Worm (Caenorhabditis elegans): ENCODE measurements around the gene clec-255.

The clec-255 gene

ce11 chrV:18770623-18771022 is at the start of gene clec-255:
Gene clec-255, minus strand, starts transcription at chrV:18770723.
- TF ChIP-seq him-1 (tag; optimal IDR thresholded peaks at IDR 0.05) (no peak), W03F9.2 (tag; optimal IDR thresholded peaks at IDR 0.05) (no peak), dao-5 (tag; optimal IDR thresholded peaks at IDR 0.05) (no peak)

- TF ChIP-seq dao-5 (tag; optimal IDR thresholded peaks at IDR 0.05) (no peak), W03F9.2 (tag; optimal IDR thresholded peaks at IDR 0.05) (no peak), him-1 (tag; optimal IDR thresholded peaks at IDR 0.05) (no peak)
Measured at ce11 chrV:18819643-18820042, 49.1 kb upstream of the clec-255 start, which contains the start of gene ncs-5. Gene ncs-5, plus strand, starts transcription at chrV:18819766.

- no peak for TF ChIP-seq dao-5 (tag; optimal IDR thresholded peaks at IDR 0.05)
- no peak for TF ChIP-seq him-1 (tag; optimal IDR thresholded peaks at IDR 0.05)
- TF ChIP-seq W03F9.2 (tag; optimal IDR thresholded peaks at IDR 0.05), result no peak
Measured at ce11 chrV:18811360-18811759, 40.8 kb upstream of the clec-255 start, which contains the start of gene C54E10.7. Gene C54E10.7, plus strand, starts transcription at chrV:18811660.

- TF ChIP-seq dao-5 (tag; optimal IDR thresholded peaks at IDR 0.05) (no peak), W03F9.2 (tag; optimal IDR thresholded peaks at IDR 0.05) (no peak), him-1 (tag; optimal IDR thresholded peaks at IDR 0.05) (no peak)
Measured at ce11 chrV:18810705-18811104, 40.2 kb upstream of the clec-255 start, which contains the start of gene C54E10.3. Gene C54E10.3, plus strand, starts transcription at chrV:18811005.

- TF ChIP-seq W03F9.2 (tag; optimal IDR thresholded peaks at IDR 0.05) (no peak), dao-5 (tag; optimal IDR thresholded peaks at IDR 0.05) (no peak), him-1 (tag; optimal IDR thresholded peaks at IDR 0.05) (no peak)
Measured at ce11 chrV:18808621-18809020, 38.1 kb upstream of the clec-255 start, which contains the start of gene C54E10.6. Gene C54E10.6, minus strand, starts transcription at chrV:18808729.

ce11 chrV:18806409-18806808 is 35.9 kb upstream of the clec-255 start, which contains the start of gene sri-10:
Gene sri-10, minus strand, starts transcription at chrV:18806509.
- TF ChIP-seq W03F9.2 (tag; optimal IDR thresholded peaks at IDR 0.05), result no peak
- TF ChIP-seq him-1 (tag; optimal IDR thresholded peaks at IDR 0.05), result no peak
- no peak for TF ChIP-seq dao-5 (tag; optimal IDR thresholded peaks at IDR 0.05)

ce11 chrV:18803260-18803659 is 32.7 kb upstream of the clec-255 start, which contains the start of gene C54E10.10:
Gene C54E10.10, minus strand, starts transcription at chrV:18803360.
- TF ChIP-seq dao-5 (tag; optimal IDR thresholded peaks at IDR 0.05) (no peak), W03F9.2 (tag; optimal IDR thresholded peaks at IDR 0.05) (no peak), him-1 (tag; optimal IDR thresholded peaks at IDR 0.05) (no peak)

- TF ChIP-seq him-1 (tag; optimal IDR thresholded peaks at IDR 0.05), result no peak
- no peak for TF ChIP-seq W03F9.2 (tag; optimal IDR thresholded peaks at IDR 0.05)
- TF ChIP-seq dao-5 (tag; optimal IDR thresholded peaks at IDR 0.05), result no peak
Measured at ce11 chrV:18802077-18802476, 31.6 kb upstream of the clec-255 start, which contains the start of gene C54E10.11. Gene C54E10.11, minus strand, starts transcription at chrV:18802177.

- TF ChIP-seq W03F9.2 (tag; optimal IDR thresholded peaks at IDR 0.05), result no peak
- no peak for TF ChIP-seq him-1 (tag; optimal IDR thresholded peaks at IDR 0.05)
- TF ChIP-seq dao-5 (tag; optimal IDR thresholded peaks at IDR 0.05), result no peak
Measured at ce11 chrV:18800811-18801210, 30.3 kb upstream of the clec-255 start, which contains the start of gene nhr-170. Gene nhr-170, minus strand, starts transcription at chrV:18800826.

ce11 chrV:18790658-18791057 is 20.1 kb upstream of the clec-255 start, which contains the start of gene nhr-231:
Gene nhr-231, plus strand, starts transcription at chrV:18790958.
- TF ChIP-seq him-1 (tag; optimal IDR thresholded peaks at IDR 0.05) (no peak), W03F9.2 (tag; optimal IDR thresholded peaks at IDR 0.05) (no peak), dao-5 (tag; optimal IDR thresholded peaks at IDR 0.05) (no peak)

- TF ChIP-seq W03F9.2 (tag; optimal IDR thresholded peaks at IDR 0.05), result no peak
Measured at ce11 chrV:18787417-18787918, 16.9 kb upstream of the clec-255 start, which contains the start of gene Y17D7B.2. Gene Y17D7B.2, plus strand, starts transcription at chrV:18787739.

- TF ChIP-seq W03F9.2 (tag; optimal IDR thresholded peaks at IDR 0.05) (no peak), dao-5 (tag; optimal IDR thresholded peaks at IDR 0.05) (no peak), him-1 (tag; optimal IDR thresholded peaks at IDR 0.05) (no peak)
Measured at ce11 chrV:18786694-18787093, 16.2 kb upstream of the clec-255 start, which contains the start of gene Y17D7B.3. Gene Y17D7B.3, minus strand, starts transcription at chrV:18786794.

- TF ChIP-seq dao-5 (tag; optimal IDR thresholded peaks at IDR 0.05) (no peak), him-1 (tag; optimal IDR thresholded peaks at IDR 0.05) (no peak), W03F9.2 (tag; optimal IDR thresholded peaks at IDR 0.05) (no peak)
Measured at ce11 chrV:18783474-18783873, 13.0 kb upstream of the clec-255 start, which contains the start of gene Y17D7B.10. Gene Y17D7B.10, plus strand, starts transcription at chrV:18783716.

ce11 chrV:18782747-18783146 is 12.2 kb upstream of the clec-255 start:
- no peak for TF ChIP-seq dao-5 (tag; optimal IDR thresholded peaks at IDR 0.05)
- no peak for TF ChIP-seq him-1 (tag; optimal IDR thresholded peaks at IDR 0.05)
- TF ChIP-seq W03F9.2 (tag; optimal IDR thresholded peaks at IDR 0.05), result no peak

Data from whole organism, L4/young adult.